Worm (Caenorhabditis elegans) whole organism, L1 larva: ENCODE measurements around the gene ndx-2.

Experiments used
- aly-2 ChIP-seq: fragments of 150-350 bp; optimal IDR thresholded peaks from 2 replicates; lab custom pipeline; 2014; ENCODE audit warnings: missing biosample characterization, missing genetic modification characterization
- ces-1 ChIP-seq: fragments of 150-350 bp; optimal IDR thresholded peaks from 2 replicates; lab custom pipeline; 2014; ENCODE audit warnings: missing biosample characterization, missing genetic modification reagents, missing genetic modification characterization
- nhr-11 ChIP-seq: fragments of 150-350 bp; optimal IDR thresholded peaks from 2 replicates; lab custom pipeline; 2014; ENCODE audit warnings: missing biosample characterization, missing genetic modification characterization
- unc-98 ChIP-seq: fragments of 200-800 bp; sonication (Bioruptor generic); IDR thresholded peaks from 2 replicates; pipeline ENCODE4 v1.3.6; 2022; ENCODE audit warnings: missing genetic modification characterization, missing compliant biosample characterization
- xbp-1 ChIP-seq: sonication (generic microtip); optimal IDR thresholded peaks from 2 replicates; lab custom pipeline; 2016; ENCODE audit warnings: missing genetic modification characterization, missing compliant biosample characterization
- zag-1 ChIP-seq: fragments of 150-350 bp; optimal IDR thresholded peaks from 2 replicates; lab custom pipeline; 2014; ENCODE audit warnings: missing biosample characterization, missing genetic modification characterization
- ztf-11 ChIP-seq, 2 experiments: sonication (generic microtip); optimal IDR thresholded peaks; 2 replicates each; lab custom pipeline; 2016 to 2017; ENCODE audit warnings: missing genetic modification characterization in 2 of 2, missing biosample characterization in 1 of 2, missing compliant biosample characterization in 1 of 2

- no peak for TF ChIP-seq ces-1 (GFP tag; lab: Kevin White, UChicago)
- TF ChIP-seq zag-1 = no peak
- no peak for TF ChIP-seq nhr-11 (tag; lab: Kevin White, UChicago)
- TF ChIP-seq unc-98 (GFP tag; lab: Robert Waterston, UW) = no peak
- no peak for TF ChIP-seq aly-2
- TF ChIP-seq xbp-1 (tag; lab: Kevin White, UChicago) = no peak
- no peak for TF ChIP-seq ztf-11 (tag; optimal IDR thresholded peaks at IDR 0.05; lab: Kevin White, UChicago)
Measured at ce11 chrV:2706379-2706778, 41.6 kb upstream of the ndx-2 start.
